Worm (Caenorhabditis elegans): ENCODE results near the gene cest-30.

- TF ChIP-seq dao-5 (tag; optimal IDR thresholded peaks at IDR 0.05) (no peak), him-1 (tag; optimal IDR thresholded peaks at IDR 0.05) (no peak), W03F9.2 (tag; optimal IDR thresholded peaks at IDR 0.05) (no peak)
Observed at ce11 chrV:5272034-5272433, 9.1 kb upstream of the cest-30 start.
